Worm (Caenorhabditis elegans) whole organism, midembryonic: Measurements from ENCODE around the gene C53D6.10.

ENCODE experiments used
- cog-1 ChIP-seq: sonication (generic microtip); optimal IDR thresholded peaks from 2 replicates; lab custom pipeline; 2016; ENCODE audit warnings: missing genetic modification characterization, missing compliant biosample characterization
- flt-1 ChIP-seq: fragments of 200-800 bp; sonication (Bioruptor generic); IDR thresholded peaks from 2 replicates; pipeline ENCODE4 v1.3.6; 2022; ENCODE audit warnings: missing genetic modification characterization, missing compliant biosample characterization
- tab-1 ChIP-seq: fragments of 200-800 bp; sonication (Bioruptor generic); IDR thresholded peaks from 2 replicates; pipeline ENCODE4 v1.3.6; 2022; ENCODE audit warnings: missing genetic modification characterization, missing compliant biosample characterization

DNA sequence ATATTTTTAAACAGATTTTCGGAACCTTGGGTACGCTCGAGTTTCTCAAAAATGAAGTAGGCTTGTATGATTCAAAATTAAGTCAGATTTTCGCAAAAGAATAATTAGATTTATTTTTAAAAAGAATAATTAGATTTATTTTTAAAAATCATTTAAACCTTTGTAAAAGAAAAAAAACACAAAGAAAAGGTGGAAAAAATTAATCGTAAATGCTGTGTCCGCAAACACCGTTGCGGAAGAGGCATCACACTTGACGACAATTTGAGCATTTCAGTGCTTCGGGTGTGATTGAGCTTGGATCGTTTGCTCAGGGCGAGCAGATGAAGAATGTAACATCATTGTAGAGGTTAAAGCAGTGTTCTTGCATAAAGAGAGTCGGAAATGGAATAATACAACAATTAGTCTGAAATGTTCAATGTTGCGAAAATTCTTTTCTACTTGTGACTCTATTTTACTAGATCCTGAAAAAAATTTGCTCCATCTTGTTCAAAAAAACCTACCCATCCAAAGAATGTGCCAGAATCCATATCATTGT is 12.9 kb downstream of the C53D6.10 start:
- TF ChIP-seq tab-1 (GFP tag; lab: Robert Waterston, UW) = no peak
- no peak for TF ChIP-seq flt-1 (GFP tag; lab: Robert Waterston, UW)
- TF ChIP-seq cog-1 (tag; lab: Kevin White, UChicago) = no peak
